Worm (Caenorhabditis elegans) whole organism, L1 larva: ENCODE data around the gene col-116.
A peak's percentile ranks its signal among the peaks of the same experiment; 100 is the strongest.
"Not testable (repeated sequence)": the region's sequence is repeated elsewhere in the genome, so short reads cannot be mapped to it uniquely, and the experiment has no call there.

Experiments used
- C04F5.9 ChIP-seq: sonication (generic microtip); optimal IDR thresholded peaks from 2 replicates; lab custom pipeline; 2016; ENCODE audit warnings: missing genetic modification characterization, missing compliant biosample characterization
- C34B4.2 ChIP-seq: sonication (generic microtip); optimal IDR thresholded peaks from 2 replicates; lab custom pipeline; 2017; ENCODE audit warnings: mild to moderate bottlenecking, missing genetic modification characterization, missing compliant biosample characterization
- Y116A8C.19 ChIP-seq: sonication (generic microtip); optimal IDR thresholded peaks from 2 replicates; lab custom pipeline; 2016; ENCODE audit warnings: missing compliant biosample characterization, missing genetic modification characterization, borderline replicate concordance
- aha-1 ChIP-seq: fragments of 150-350 bp; optimal IDR thresholded peaks from 2 replicates; lab custom pipeline; 2014; ENCODE audit warnings: missing biosample characterization, missing genetic modification characterization
- alr-1 ChIP-seq: fragments of 200-800 bp; sonication (Bioruptor generic); optimal IDR thresholded peaks from 2 replicates; lab custom pipeline; 2018; ENCODE audit warnings: borderline replicate concordance, mild to moderate bottlenecking, missing genetic modification characterization, missing compliant biosample characterization
- ces-1 ChIP-seq: fragments of 150-350 bp; optimal IDR thresholded peaks from 2 replicates; lab custom pipeline; 2014; ENCODE audit warnings: missing biosample characterization, missing genetic modification reagents, missing genetic modification characterization
- dsc-1 ChIP-seq: sonication (generic microtip); optimal IDR thresholded peaks from 2 replicates; lab custom pipeline; 2016; ENCODE audit warnings: mild to moderate bottlenecking, missing genetic modification characterization, missing compliant biosample characterization
- egl-13 ChIP-seq: sonication (generic microtip); optimal IDR thresholded peaks from 2 replicates; lab custom pipeline; 2016; ENCODE audit warnings: missing genotype, missing genetic modification reagents, missing genetic modification characterization, missing compliant biosample characterization
- elt-2 ChIP-seq: sonication (generic microtip); optimal IDR thresholded peaks from 2 replicates; lab custom pipeline; 2016; ENCODE audit warnings: missing genetic modification characterization, mild to moderate bottlenecking, inconsistent platforms, missing compliant biosample characterization, missing genetic modification reagents
- grh-1 ChIP-seq: fragments of 200-800 bp; sonication (Bioruptor generic); IDR thresholded peaks from 2 replicates; pipeline ENCODE4 v1.3.6; 2022; ENCODE audit warnings: missing genetic modification reagents, missing genetic modification characterization, missing compliant biosample characterization
- hlh-17 ChIP-seq: fragments of 200-800 bp; sonication (Bioruptor generic); optimal IDR thresholded peaks from 2 replicates; lab custom pipeline; 2018; ENCODE audit warnings: missing genetic modification characterization, mild to moderate bottlenecking, missing compliant biosample characterization, moderate library complexity, borderline replicate concordance
- irx-1 ChIP-seq: sonication (generic microtip); optimal IDR thresholded peaks from 2 replicates; lab custom pipeline; 2016; ENCODE audit warnings: missing genetic modification characterization, missing compliant biosample characterization
- isw-1 ChIP-seq: fragments of 200-800 bp; sonication (Bioruptor generic); IDR thresholded peaks from 2 replicates; pipeline ENCODE4 v1.3.6; 2022; ENCODE audit warnings: missing genetic modification characterization, missing compliant biosample characterization
- lin-13 ChIP-seq: fragments of 150-350 bp; optimal IDR thresholded peaks from 2 replicates; lab custom pipeline; 2014; ENCODE audit warnings: missing biosample characterization, missing genetic modification reagents, missing genetic modification characterization
- lin-14 ChIP-seq: fragments of 200-800 bp; sonication (Bioruptor generic); optimal IDR thresholded peaks from 2 replicates; lab custom pipeline; 2018; ENCODE audit warnings: mild to moderate bottlenecking, missing genetic modification characterization, moderate library complexity, missing compliant biosample characterization
- lin-35 ChIP-seq, 2 experiments: fragments of 150-350 bp; optimal IDR thresholded peaks; 2 replicates each; lab custom pipeline; 2014; ENCODE audit warnings: missing biosample characterization in 2 of 2, missing genetic modification characterization in 2 of 2, missing genetic modification reagents in 2 of 2
- lin-39 ChIP-seq: fragments of 150-350 bp; optimal IDR thresholded peaks from 2 replicates; lab custom pipeline; 2014; ENCODE audit warnings: missing biosample characterization, missing genetic modification reagents, missing genetic modification characterization
- lir-3 ChIP-seq: sonication (generic microtip); optimal IDR thresholded peaks from 2 replicates; lab custom pipeline; 2016; ENCODE audit warnings: mild to moderate bottlenecking, missing genetic modification characterization, moderate library complexity, missing compliant biosample characterization; ENCODE audit not compliant: poor library complexity
- mep-1 ChIP-seq: fragments of 150-350 bp; optimal IDR thresholded peaks from 2 replicates; lab custom pipeline; 2014; ENCODE audit warnings: missing biosample characterization, missing genetic modification characterization
- nhr-11 ChIP-seq: fragments of 150-350 bp; optimal IDR thresholded peaks from 2 replicates; lab custom pipeline; 2014; ENCODE audit warnings: missing biosample characterization, missing genetic modification characterization
- nhr-19 ChIP-seq: fragments of 200-800 bp; sonication (Bioruptor generic); conservative IDR thresholded peaks from 2 replicates; pipeline ENCODE4 v1.3.6; 2022; ENCODE audit warnings: missing genetic modification characterization, missing compliant biosample characterization
- nhr-237 ChIP-seq: fragments of 150-350 bp; optimal IDR thresholded peaks from 2 replicates; lab custom pipeline; 2014; ENCODE audit warnings: missing biosample characterization, missing genetic modification characterization
- nhr-71 ChIP-seq: sonication (generic microtip); optimal IDR thresholded peaks from 2 replicates; lab custom pipeline; 2016; ENCODE audit warnings: mild to moderate bottlenecking, missing genetic modification characterization, moderate library complexity, missing compliant biosample characterization
- nhr-76 ChIP-seq: sonication (generic microtip); optimal IDR thresholded peaks from 2 replicates; lab custom pipeline; 2017; ENCODE audit warnings: missing biosample characterization, missing genetic modification characterization
- pag-3 ChIP-seq: sonication (generic microtip); optimal IDR thresholded peaks from 2 replicates; lab custom pipeline; 2017; ENCODE audit warnings: missing genetic modification characterization, mild to moderate bottlenecking, missing compliant biosample characterization, antibody characterized with exemption, borderline replicate concordance; ENCODE audit not compliant: insufficient read depth
- rnt-1 ChIP-seq: sonication (generic microtip); optimal IDR thresholded peaks from 2 replicates; lab custom pipeline; 2016; ENCODE audit warnings: mild to moderate bottlenecking, missing genetic modification characterization, moderate library complexity, missing compliant biosample characterization
- skn-1 ChIP-seq: fragments of 150-350 bp; optimal IDR thresholded peaks from 2 replicates; lab custom pipeline; 2014; ENCODE audit warnings: missing biosample characterization, missing genetic modification characterization
- sox-4 ChIP-seq: sonication (generic microtip); optimal IDR thresholded peaks from 2 replicates; lab custom pipeline; 2016; ENCODE audit warnings: missing genetic modification characterization, missing compliant biosample characterization
- sup-37 ChIP-seq: fragments of 200-800 bp; sonication (Bioruptor generic); optimal IDR thresholded peaks from 2 replicates; lab custom pipeline; 2018; ENCODE audit warnings: mild to moderate bottlenecking, missing genetic modification characterization, missing compliant biosample characterization
- unc-130 ChIP-seq: fragments of 150-350 bp; optimal IDR thresholded peaks from 2 replicates; lab custom pipeline; 2017; ENCODE audit warnings: missing biosample characterization, missing genetic modification characterization, inconsistent platforms
- unc-62 ChIP-seq: fragments of 150-350 bp; optimal IDR thresholded peaks from 2 replicates; lab custom pipeline; 2014; ENCODE audit warnings: missing biosample characterization, missing genetic modification reagents, missing genetic modification characterization
- vab-15 ChIP-seq: sonication (generic microtip); optimal IDR thresholded peaks from 2 replicates; lab custom pipeline; 2017; ENCODE audit warnings: missing genotype, mild to moderate bottlenecking, missing genetic modification characterization, missing compliant biosample characterization
- ztf-11 ChIP-seq, 2 experiments: sonication (generic microtip); optimal IDR thresholded peaks; 2 replicates each; lab custom pipeline; 2016 to 2017; ENCODE audit warnings: missing genetic modification characterization in 2 of 2, missing biosample characterization in 1 of 2, missing compliant biosample characterization in 1 of 2

Gene col-116

DNA sequence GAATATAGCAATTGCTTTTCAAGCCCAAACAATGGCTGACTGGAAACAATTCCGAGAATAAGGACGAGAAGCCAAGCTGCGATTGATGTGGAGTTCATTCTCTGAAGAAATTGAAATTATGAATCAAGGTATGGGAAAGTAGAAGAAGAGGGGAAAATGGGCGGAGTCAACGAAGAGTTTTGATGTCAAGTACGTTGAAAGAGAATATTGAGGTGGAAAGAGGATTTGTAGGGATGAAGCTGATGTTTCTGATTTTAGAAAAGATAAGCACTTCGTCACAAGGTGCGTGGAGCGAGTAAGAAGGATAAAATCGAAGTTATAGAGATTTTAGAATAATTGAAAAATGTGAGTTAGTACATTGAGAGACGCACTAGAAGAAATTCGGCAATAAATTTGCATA lies 27.0 kb downstream of the col-116 start, which contains the start of gene D2096.9:
Gene D2096.9, minus strand, starts transcription at position 101 of the 400 bp plus-strand sequence.
- TF ChIP-seq pag-3 (tag; lab: Kevin White, UChicago) (no peak), dsc-1 (tag; lab: Kevin White, UChicago) (peak; percentile 45), nhr-76 (tag; lab: Kevin White, UChicago) (no peak), vab-15 (tag; lab: Kevin White, UChicago) (no peak), sox-4 (tag; lab: Kevin White, UChicago) (no peak), C34B4.2 (tag; lab: Kevin White, UChicago) (no peak), nhr-11 (tag; lab: Kevin White, UChicago) (no peak)
- TF ChIP-seq, all 84 proteins: peak for 1

DNA sequence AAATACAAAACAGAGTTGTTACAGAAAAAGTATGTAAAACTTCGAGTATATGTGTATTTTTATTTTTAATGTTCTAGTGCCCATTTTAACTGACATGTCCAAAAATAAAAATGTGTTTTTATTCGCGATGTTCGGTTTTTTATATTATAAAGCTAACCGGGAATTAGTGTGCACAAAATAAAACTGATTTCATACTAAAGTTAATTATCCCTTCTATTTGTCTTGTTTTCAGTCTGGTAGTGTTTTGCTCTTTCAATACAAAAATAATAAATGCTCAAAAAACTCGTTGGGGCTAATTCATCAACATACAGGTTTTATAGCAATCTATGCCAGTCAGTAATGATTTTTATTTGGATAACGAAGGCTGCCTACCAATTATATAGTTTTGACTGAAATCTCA lies 29.0 kb downstream of the col-116 start:
- TF ChIP-seq Y116A8C.19 (tag; lab: Kevin White, UChicago) (no peak), isw-1 (no peak), sup-37 (no peak), nhr-76 (tag; lab: Kevin White, UChicago) (no peak), nhr-71 (tag; lab: Kevin White, UChicago) (no peak), grh-1 (GFP tag; lab: Robert Waterston, UW) (no peak), elt-2 (tag; lab: Kevin White, UChicago) (no peak), hlh-17 (GFP tag; lab: Kevin White, UChicago) (no peak), rnt-1 (tag; lab: Kevin White, UChicago) (no peak), unc-62 (GFP tag; lab: Kevin White, UChicago) (no peak), aha-1 (tag; lab: Kevin White, UChicago) (no peak), ztf-11 (tag; optimal IDR thresholded peaks at IDR 0.05; lab: Kevin White, UChicago) (no peak)
- TF ChIP-seq, all 84 proteins: peak for 0

DNA sequence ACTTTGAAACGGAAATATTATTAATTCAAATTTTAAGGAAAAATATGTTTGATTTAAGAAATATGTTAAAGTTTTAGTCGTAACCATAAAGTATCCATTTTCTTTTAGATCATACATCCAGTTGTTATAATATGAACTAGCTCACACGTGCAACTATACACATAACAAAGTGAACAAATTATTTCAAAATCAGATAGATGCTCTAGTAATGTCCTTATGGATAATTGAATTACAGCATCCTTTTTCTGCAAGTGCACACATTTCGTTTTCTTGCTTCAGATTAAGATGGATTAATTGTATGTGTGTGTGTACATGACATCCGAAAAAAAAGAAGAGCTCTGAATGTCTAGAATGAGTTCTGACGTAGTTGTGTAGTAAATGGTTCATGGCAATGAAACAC lies 30.0 kb downstream of the col-116 start:
- no peak for TF ChIP-seq irx-1 (tag; lab: Kevin White, UChicago)
- peak; percentile 39 for TF ChIP-seq lin-14

DNA sequence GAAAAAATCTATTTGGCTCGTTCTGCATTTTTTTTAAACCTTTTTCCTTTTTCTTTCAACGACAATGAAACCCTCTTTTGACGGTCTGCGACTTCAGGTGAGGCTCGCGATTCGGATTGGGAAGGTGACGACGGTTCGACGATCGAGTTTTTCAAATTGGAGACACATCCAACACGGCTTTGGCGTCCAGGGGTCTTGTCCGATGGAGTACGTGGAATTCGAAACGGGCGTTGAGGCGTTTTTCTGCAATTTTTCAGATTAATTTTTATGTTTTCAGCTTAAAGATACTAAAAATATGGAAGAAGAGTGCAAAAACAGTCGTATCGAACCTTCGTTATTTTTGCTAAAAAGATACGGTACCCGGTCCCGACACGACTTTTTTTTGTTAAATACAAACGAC lies 33.4 kb downstream of the col-116 start, which contains the start of gene D2096.10:
Gene D2096.10, minus strand, starts transcription at position 101 of the 400 bp plus-strand sequence.
- not testable (repeated sequence) for TF ChIP-seq unc-130, alr-1, egl-13 (tag; lab: Kevin White, UChicago)

DNA sequence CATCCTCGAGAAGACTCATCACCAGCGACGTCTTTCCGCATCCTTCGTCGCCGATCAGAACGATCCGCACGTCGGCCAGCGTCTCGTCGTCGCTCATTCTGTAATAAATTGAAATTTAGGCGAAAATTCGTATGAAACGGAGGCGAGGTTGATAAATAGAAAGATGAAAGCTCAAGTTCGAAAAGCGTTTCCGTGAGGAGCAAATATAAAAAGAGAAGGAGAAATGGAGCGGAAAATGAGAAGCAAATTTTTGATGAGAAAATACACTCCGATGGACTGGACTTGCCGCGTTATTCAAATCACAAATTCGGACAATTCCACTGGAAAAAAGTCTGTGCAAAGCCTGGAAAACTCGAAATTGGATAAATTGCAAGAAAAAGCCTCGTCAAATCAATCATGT lies 38.4 kb downstream of the col-116 start, which contains the start of gene D2096.11:
Gene D2096.11, minus strand, starts transcription at position 101 of the 400 bp plus-strand sequence.
- TF ChIP-seq C04F5.9 (tag; lab: Kevin White, UChicago) = no peak
- no peak for TF ChIP-seq nhr-71 (tag; lab: Kevin White, UChicago)
- TF ChIP-seq nhr-11 (tag; lab: Kevin White, UChicago) = no peak
- no peak for TF ChIP-seq lin-14
- no peak for TF ChIP-seq lin-13 (GFP tag; lab: Kevin White, UChicago)
- TF ChIP-seq lin-39 (tag; lab: Kevin White, UChicago) = no peak
- TF ChIP-seq lin-35 (GFP tag; optimal IDR thresholded peaks at IDR 0.05; lab: Kevin White, UChicago) = no peak
- TF ChIP-seq hlh-17 (GFP tag; lab: Kevin White, UChicago) = no peak
- no peak for TF ChIP-seq lir-3 (tag; lab: Kevin White, UChicago)
- no peak for TF ChIP-seq egl-13 (tag; lab: Kevin White, UChicago)
- TF ChIP-seq irx-1 (tag; lab: Kevin White, UChicago) = no peak
- no peak for TF ChIP-seq nhr-237 (tag; lab: Kevin White, UChicago)
- no peak for TF ChIP-seq mep-1 (tag; lab: Kevin White, UChicago)
- TF ChIP-seq nhr-19 (GFP tag; lab: Robert Waterston, UW) = no peak
- no peak for TF ChIP-seq C34B4.2 (tag; lab: Kevin White, UChicago)
- no peak for TF ChIP-seq unc-62 (GFP tag; lab: Kevin White, UChicago)
- no peak for TF ChIP-seq skn-1 (tag; lab: Kevin White, UChicago)
- TF ChIP-seq sup-37 = no peak
- no peak for TF ChIP-seq ces-1 (GFP tag; lab: Kevin White, UChicago)
- TF ChIP-seq elt-2 (tag; lab: Kevin White, UChicago) = no peak
- TF ChIP-seq, all 84 proteins: peak for 0
